Worm (Caenorhabditis elegans) whole organism, young adult: Measurements from ENCODE around the gene prx-19.

Source experiments
- B0035.1 ChIP-seq: sonication (generic microtip); optimal IDR thresholded peaks from 2 replicates; lab custom pipeline; 2016; ENCODE audit warnings: missing genetic modification characterization, mild to moderate bottlenecking, missing compliant biosample characterization, missing genotype, missing genetic modification reagents
- ceh-79 ChIP-seq: sonication (generic microtip); optimal IDR thresholded peaks from 2 replicates; lab custom pipeline; 2017; ENCODE audit warnings: mild to moderate bottlenecking, missing genetic modification characterization, missing compliant biosample characterization
- dox-1 ChIP-seq: fragments of 200-800 bp; sonication (Bioruptor generic); IDR thresholded peaks from 2 replicates; pipeline ENCODE4 v1.3.6; 2022; ENCODE audit warnings: missing genetic modification reagents, missing genetic modification characterization, missing compliant biosample characterization
- hmg-1.2 ChIP-seq: fragments of 200-800 bp; sonication (Bioruptor generic); IDR thresholded peaks from 2 replicates; pipeline ENCODE4 v1.3.6; 2022; ENCODE audit warnings: missing genetic modification reagents, missing genetic modification characterization, missing compliant biosample characterization
- snpc-1.1 ChIP-seq: sonication (generic microtip); optimal IDR thresholded peaks from 2 replicates; lab custom pipeline; 2017; ENCODE audit warnings: missing genetic modification characterization, mild to moderate bottlenecking, missing compliant biosample characterization, antibody characterized with exemption, moderate library complexity, missing genotype, missing genetic modification reagents; ENCODE audit not compliant: insufficient read depth
- somi-1 ChIP-seq: fragments of 200-800 bp; sonication (Bioruptor generic); optimal IDR thresholded peaks from 2 replicates; lab custom pipeline; 2018; ENCODE audit warnings: mild to moderate bottlenecking, missing genetic modification characterization, missing compliant biosample characterization
- unc-130 ChIP-seq: sonication (generic microtip); optimal IDR thresholded peaks from 2 replicates; lab custom pipeline; 2016; ENCODE audit warnings: missing genetic modification reagents, missing genetic modification characterization, missing compliant biosample characterization
- xnd-1 ChIP-seq: sonication (generic microtip); optimal IDR thresholded peaks from 2 replicates; lab custom pipeline; 2016; ENCODE audit warnings: missing genotype, missing genetic modification reagents, missing genetic modification characterization, missing compliant biosample characterization
- ztf-3 ChIP-seq: fragments of 200-800 bp; sonication (Bioruptor generic); optimal IDR thresholded peaks from 2 replicates; lab custom pipeline; 2018; ENCODE audit warnings: mild to moderate bottlenecking, missing genetic modification characterization, missing compliant biosample characterization

ce11 chrIII:8788690-8789089, 20.4 kb downstream of the prx-19 start:
- no peak for TF ChIP-seq B0035.1 (tag; lab: Kevin White, UChicago)
- no peak for TF ChIP-seq ztf-3
- TF ChIP-seq unc-130 (GFP tag; lab: Kevin White, UChicago) = no peak
- TF ChIP-seq somi-1 = no peak
- no peak for TF ChIP-seq xnd-1 (tag; lab: Kevin White, UChicago)
- no peak for TF ChIP-seq snpc-1.1
- no peak for TF ChIP-seq dox-1 (GFP tag; lab: Robert Waterston, UW)
- TF ChIP-seq ceh-79 (tag; lab: Kevin White, UChicago) = no peak
- no peak for TF ChIP-seq hmg-1.2 (GFP tag; lab: Robert Waterston, UW)
